Worm (Caenorhabditis elegans): Measurements from ENCODE around the gene Y73B6BL.31.

DNA sequence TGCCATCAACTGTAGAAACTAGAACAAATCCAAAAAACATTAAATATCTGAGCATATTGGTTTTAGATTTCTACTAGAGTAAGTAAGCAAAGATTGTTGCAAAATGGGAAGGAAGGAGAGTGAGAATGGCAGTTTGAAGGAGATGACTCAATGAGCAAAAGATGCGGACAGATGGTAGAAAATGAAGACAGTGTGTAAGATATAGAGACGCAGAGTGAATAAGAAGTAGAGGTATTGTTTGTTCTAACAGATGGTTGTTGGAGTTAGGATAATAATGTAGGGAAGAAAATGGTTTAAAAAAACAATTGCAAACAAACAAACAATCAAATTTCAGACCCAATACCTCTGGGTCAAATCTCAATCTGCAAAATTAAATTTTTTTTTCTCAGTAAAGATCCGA is 29.5 kb downstream of the Y73B6BL.31 start, which contains the start of gene tmed-13:
- TF ChIP-seq ama-1 (optimal IDR thresholded peaks at IDR 0.05), result no peak
- TF ChIP-seq tra-4 (tag; optimal IDR thresholded peaks at IDR 0.05), result no peak
- no peak for TF ChIP-seq flt-1 (GFP tag; IDR thresholded peaks at IDR 0.05)
- TF ChIP-seq sea-1 (GFP tag; conservative IDR thresholded peaks at IDR 0.05), result no peak
- no peak for TF ChIP-seq tbx-11 (GFP tag; IDR thresholded peaks at IDR 0.05)
- no peak for TF ChIP-seq hmbx-1 (tag; optimal IDR thresholded peaks at IDR 0.05)
- TF ChIP-seq pes-1 (GFP tag; IDR thresholded peaks at IDR 0.05), result no peak
- TF ChIP-seq tbx-37 (GFP tag; conservative IDR thresholded peaks at IDR 0.05), result no peak
- no peak for TF ChIP-seq aly-1 (tag; optimal IDR thresholded peaks at IDR 0.05)
- TF ChIP-seq F13C5.2 (tag; optimal IDR thresholded peaks at IDR 0.05), result no peak
- no peak for TF ChIP-seq ceh-13 (GFP tag; optimal IDR thresholded peaks at IDR 0.05)
- TF ChIP-seq ets-7 (tag; optimal IDR thresholded peaks at IDR 0.05), result no peak
- no peak for TF ChIP-seq hnd-1 (tag; optimal IDR thresholded peaks at IDR 0.05)
